Fruit fly (Drosophila melanogaster): ENCODE measurements around the gene Nin.

The Nin gene

DNA sequence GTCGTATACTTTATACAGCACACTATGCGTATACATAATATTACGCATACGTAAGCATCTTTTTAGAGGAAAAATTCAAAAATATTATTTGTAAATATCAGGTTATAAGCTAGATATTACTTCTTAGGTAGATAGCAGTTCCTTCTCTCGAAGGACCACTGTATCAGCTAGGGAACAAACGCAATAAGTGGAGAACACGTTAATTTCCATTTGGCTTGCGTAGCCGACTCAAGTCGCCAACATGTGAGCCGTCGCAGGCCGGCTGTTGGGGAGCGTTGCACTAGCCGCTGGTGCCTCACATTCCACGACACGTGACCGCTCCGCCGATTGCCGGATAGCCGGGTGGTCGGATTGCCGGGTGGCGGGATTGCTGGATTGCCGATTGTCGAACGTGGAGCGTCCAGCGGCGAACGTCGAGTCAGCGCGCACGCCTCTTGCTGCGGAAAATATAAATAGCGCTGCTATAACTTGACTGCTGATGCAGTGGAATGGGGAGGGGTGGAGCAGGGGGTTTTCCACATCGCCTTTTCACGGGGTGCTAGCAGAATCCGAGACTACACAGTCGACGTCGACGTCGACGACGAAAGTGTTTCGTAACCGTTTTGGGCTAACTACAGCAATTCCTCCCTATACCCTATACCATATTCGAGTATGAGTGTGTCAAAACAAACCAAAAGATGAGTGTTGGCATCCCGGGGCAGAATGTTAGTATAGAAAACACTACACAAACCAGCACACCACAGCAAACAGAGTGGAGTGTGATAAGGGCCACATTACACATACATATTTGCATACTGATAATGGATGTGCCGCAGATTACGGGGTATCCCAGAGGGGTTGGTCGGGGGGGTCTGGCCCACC lies 24.9 kb upstream of the Nin start:
- TF ChIP-seq Dll (optimal IDR thresholded peaks at IDR 0.05) (no peak), pan (optimal IDR thresholded peaks at IDR 0.05) (peak; percentile 44)

DNA sequence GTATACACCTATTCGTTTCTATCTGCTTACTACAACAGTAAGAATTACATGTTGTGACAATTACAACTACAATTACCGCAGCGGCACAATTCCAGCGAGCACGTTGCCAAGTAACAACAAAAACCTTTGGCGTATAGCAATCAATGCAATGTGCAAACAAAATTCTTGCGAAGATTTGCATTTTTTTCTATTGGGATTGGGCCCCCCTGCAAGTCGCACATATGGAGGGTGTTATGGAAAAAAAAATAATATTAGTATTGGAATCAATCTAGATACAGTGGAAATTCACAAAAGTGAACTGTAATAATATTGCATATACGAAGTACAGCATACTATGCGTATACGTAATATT lies 24.3 kb upstream of the Nin start:
- TF ChIP-seq usp (GFP tag; optimal IDR thresholded peaks at IDR 0.05) (no peak), CG8478 (optimal IDR thresholded peaks at IDR 0.05) (no peak), Dll (optimal IDR thresholded peaks at IDR 0.05) (no peak), pan (optimal IDR thresholded peaks at IDR 0.05) (no peak), EcR (GFP tag; optimal IDR thresholded peaks at IDR 0.05) (no peak), psq (optimal IDR thresholded peaks at IDR 0.05) (no peak)

DNA sequence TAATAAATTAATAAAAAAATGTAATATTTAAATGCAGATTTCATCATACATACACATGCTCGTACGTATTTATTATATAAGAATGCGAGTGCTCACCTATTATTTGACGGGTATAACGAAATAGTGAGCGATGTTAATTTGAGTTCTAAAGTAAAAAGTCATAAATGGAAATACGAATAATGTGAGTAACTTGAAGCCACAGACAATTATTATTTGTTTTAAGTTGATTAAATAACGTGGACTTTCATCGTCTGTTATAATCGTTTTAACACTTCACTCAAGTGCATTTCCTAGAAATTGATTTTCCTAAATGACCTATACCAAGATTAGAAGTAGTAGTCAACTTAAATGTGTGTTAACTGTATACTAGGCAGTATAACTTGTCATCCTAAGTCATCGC lies 23.9 kb upstream of the Nin start:
- no peak for TF ChIP-seq CG8478 (optimal IDR thresholded peaks at IDR 0.05)
- TF ChIP-seq pan (optimal IDR thresholded peaks at IDR 0.05) = peak; percentile 53
- TF ChIP-seq psq (optimal IDR thresholded peaks at IDR 0.05) = no peak

dm6 chr2L:5300785-5301616 lies 22.7 kb upstream of the Nin start:
- TF ChIP-seq CG8478 (optimal IDR thresholded peaks at IDR 0.05) (no peak), Dll (optimal IDR thresholded peaks at IDR 0.05) (peak; percentile 15)

- no peak for TF ChIP-seq CG8478 (optimal IDR thresholded peaks at IDR 0.05)
- no peak for TF ChIP-seq pan (optimal IDR thresholded peaks at IDR 0.05)
- TF ChIP-seq psq (optimal IDR thresholded peaks at IDR 0.05) = no peak
- no peak for TF ChIP-seq Dll (optimal IDR thresholded peaks at IDR 0.05)
- peak in 1 of 2 experiments; percentile 70 for TF ChIP-seq EcR (GFP tag; optimal IDR thresholded peaks at IDR 0.05)
- no peak for TF ChIP-seq usp (GFP tag; optimal IDR thresholded peaks at IDR 0.05)
These were observed 21.9 kb upstream of the Nin start for dm6 chr2L:5300237-5300668.

- TF ChIP-seq psq (optimal IDR thresholded peaks at IDR 0.05) (no peak), pan (optimal IDR thresholded peaks at IDR 0.05) (no peak), CG8478 (optimal IDR thresholded peaks at IDR 0.05) (no peak), usp (GFP tag; optimal IDR thresholded peaks at IDR 0.05) (no peak), Dll (optimal IDR thresholded peaks at IDR 0.05) (no peak), EcR (GFP tag; optimal IDR thresholded peaks at IDR 0.05) (no peak)
These were observed 21.3 kb upstream of the Nin start for dm6 chr2L:5299628-5299986.

DNA sequence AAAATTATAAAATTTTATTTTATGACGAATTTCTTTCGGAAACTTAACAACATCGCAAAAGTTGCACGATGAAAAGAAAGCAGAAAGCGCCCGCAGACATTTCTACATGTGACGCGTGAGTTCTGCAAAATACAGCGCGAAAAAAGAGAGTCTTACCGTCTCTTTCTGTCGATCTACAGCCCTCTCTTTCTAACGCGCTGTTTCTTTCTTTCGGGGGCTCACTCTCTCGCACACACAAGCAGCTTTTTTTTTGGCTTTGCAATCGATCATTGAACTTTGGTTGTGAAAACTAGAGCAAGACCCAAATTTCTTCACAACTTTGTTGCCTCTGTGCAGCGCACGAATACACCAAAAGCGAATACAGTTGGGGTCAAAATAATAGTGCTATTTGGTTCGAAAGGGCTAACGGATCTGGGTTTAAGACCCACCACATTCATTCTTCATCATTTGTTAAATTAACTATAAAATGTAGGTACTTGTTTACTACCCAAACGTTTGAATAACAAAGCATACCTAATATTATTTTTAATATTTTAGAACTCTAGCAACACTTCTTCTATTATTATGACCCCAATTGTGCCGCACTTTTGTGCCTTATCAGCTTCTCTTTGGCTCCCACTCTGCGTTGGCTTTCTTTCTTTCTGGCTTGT lies 20.8 kb upstream of the Nin start:
- TF ChIP-seq Dll (optimal IDR thresholded peaks at IDR 0.05) (no peak), EcR (GFP tag; optimal IDR thresholded peaks at IDR 0.05) (peak in 1 of 2 experiments; percentile 75), CG8478 (optimal IDR thresholded peaks at IDR 0.05) (peak; percentile 32)

dm6 chr2L:5297961-5298311 lies 19.6 kb upstream of the Nin start:
- TF ChIP-seq CG8478 (optimal IDR thresholded peaks at IDR 0.05) (no peak), pan (optimal IDR thresholded peaks at IDR 0.05) (no peak), Dll (optimal IDR thresholded peaks at IDR 0.05) (no peak), usp (GFP tag; optimal IDR thresholded peaks at IDR 0.05) (no peak), psq (optimal IDR thresholded peaks at IDR 0.05) (no peak), EcR (GFP tag; optimal IDR thresholded peaks at IDR 0.05) (no peak)

- TF ChIP-seq EcR (GFP tag; optimal IDR thresholded peaks at IDR 0.05) (no peak), CG8478 (optimal IDR thresholded peaks at IDR 0.05) (no peak), psq (optimal IDR thresholded peaks at IDR 0.05) (no peak), usp (GFP tag; optimal IDR thresholded peaks at IDR 0.05) (no peak), pan (optimal IDR thresholded peaks at IDR 0.05) (no peak), Dll (optimal IDR thresholded peaks at IDR 0.05) (no peak)
These were observed 19.1 kb upstream of the Nin start for dm6 chr2L:5297289-5297960.

dm6 chr2L:5296672-5297288 lies 18.4 kb upstream of the Nin start:
- TF ChIP-seq pan (optimal IDR thresholded peaks at IDR 0.05) (no peak), psq (optimal IDR thresholded peaks at IDR 0.05) (no peak), CG8478 (optimal IDR thresholded peaks at IDR 0.05) (no peak), EcR (GFP tag; optimal IDR thresholded peaks at IDR 0.05) (peak in 1 of 2 experiments; percentile 25), usp (GFP tag; optimal IDR thresholded peaks at IDR 0.05) (no peak), Dll (optimal IDR thresholded peaks at IDR 0.05) (peak; percentile 82)

DNA sequence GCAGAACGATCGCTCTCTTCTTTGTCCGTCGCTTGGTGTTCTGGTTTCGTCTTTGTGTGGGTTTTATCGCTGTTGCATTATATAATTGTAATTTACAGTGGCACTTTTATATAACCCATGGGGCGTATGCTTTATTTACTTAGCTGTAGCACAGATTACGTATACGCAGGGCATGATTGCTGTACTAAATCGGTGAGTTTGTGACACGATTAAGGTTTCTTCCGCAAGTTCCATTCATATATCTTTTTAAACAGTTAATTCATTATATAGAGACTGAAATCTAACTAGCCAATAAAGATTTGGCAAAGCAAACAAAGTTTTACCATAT lies 16.9 kb upstream of the Nin start:
- TF ChIP-seq CG8478 (optimal IDR thresholded peaks at IDR 0.05) (no peak), psq (optimal IDR thresholded peaks at IDR 0.05) (no peak), pan (optimal IDR thresholded peaks at IDR 0.05) (no peak), usp (GFP tag; optimal IDR thresholded peaks at IDR 0.05) (no peak), EcR (GFP tag; optimal IDR thresholded peaks at IDR 0.05) (no peak), Dll (optimal IDR thresholded peaks at IDR 0.05) (no peak)
